Worm (Caenorhabditis elegans): Measurements from ENCODE around the gene Y57E12B.4.

- no peak for TF ChIP-seq B0310.2 (tag; optimal IDR thresholded peaks at IDR 0.05)
- no peak for TF ChIP-seq flt-1 (GFP tag; IDR thresholded peaks at IDR 0.05)
- no peak for TF ChIP-seq tbx-37 (GFP tag; conservative IDR thresholded peaks at IDR 0.05)
- no peak for TF ChIP-seq ama-1 (optimal IDR thresholded peaks at IDR 0.05)
- TF ChIP-seq hmbx-1 (tag; optimal IDR thresholded peaks at IDR 0.05): no peak
- no peak for TF ChIP-seq aly-1 (tag; optimal IDR thresholded peaks at IDR 0.05)
- no peak for TF ChIP-seq F13C5.2 (tag; optimal IDR thresholded peaks at IDR 0.05)
- TF ChIP-seq scrt-1 (GFP tag; IDR thresholded peaks at IDR 0.05): no peak
- TF ChIP-seq sea-1 (GFP tag; conservative IDR thresholded peaks at IDR 0.05): no peak
- TF ChIP-seq tbx-11 (GFP tag; IDR thresholded peaks at IDR 0.05): no peak
- TF ChIP-seq ets-7 (tag; optimal IDR thresholded peaks at IDR 0.05): no peak
- TF ChIP-seq ceh-13 (GFP tag; optimal IDR thresholded peaks at IDR 0.05): no peak
- TF ChIP-seq hnd-1 (tag; optimal IDR thresholded peaks at IDR 0.05): no peak
Measured at ce11 chrV:6901943-6902549, 45.3 kb downstream of the Y57E12B.4 start.
